Worm (Caenorhabditis elegans): ENCODE data around the gene nhr-288.

Gene nhr-288

ce11 chrV:18374194-18374593 lies 8.3 kb downstream of the nhr-288 start, which contains the start of gene Y51A2B.2:
Gene Y51A2B.2 (plus strand): TSS chrV:18374494.
- TF ChIP-seq ztf-23 (GFP tag; IDR thresholded peaks at IDR 0.05) (no peak), ztf-29 (GFP tag; IDR thresholded peaks at IDR 0.05) (no peak), flt-1 (GFP tag; IDR thresholded peaks at IDR 0.05) (no peak), T22C8.4 (GFP tag; IDR thresholded peaks at IDR 0.05) (no peak), med-1 (GFP tag; optimal IDR thresholded peaks at IDR 0.05; ENCODE audit: insufficient read depth) (no peak), tab-1 (GFP tag; IDR thresholded peaks at IDR 0.05) (no peak), klf-2 (GFP tag; conservative IDR thresholded peaks at IDR 0.05) (no peak), cog-1 (tag; optimal IDR thresholded peaks at IDR 0.05) (no peak), ref-1 (GFP tag; conservative IDR thresholded peaks at IDR 0.05) (no peak)

- TF ChIP-seq ref-1 (GFP tag; conservative IDR thresholded peaks at IDR 0.05): no peak
- TF ChIP-seq klf-2 (GFP tag; conservative IDR thresholded peaks at IDR 0.05): no peak
- TF ChIP-seq tab-1 (GFP tag; IDR thresholded peaks at IDR 0.05): no peak
- no peak for TF ChIP-seq cog-1 (tag; optimal IDR thresholded peaks at IDR 0.05)
- no peak for TF ChIP-seq T22C8.4 (GFP tag; IDR thresholded peaks at IDR 0.05)
- no peak for TF ChIP-seq ztf-23 (GFP tag; IDR thresholded peaks at IDR 0.05)
- no peak for TF ChIP-seq med-1 (GFP tag; optimal IDR thresholded peaks at IDR 0.05; ENCODE audit: insufficient read depth)
- no peak for TF ChIP-seq flt-1 (GFP tag; IDR thresholded peaks at IDR 0.05)
- TF ChIP-seq ztf-29 (GFP tag; IDR thresholded peaks at IDR 0.05): no peak
Observed at ce11 chrV:18371579-18371978, 10.9 kb downstream of the nhr-288 start, which contains the start of gene C08E8.4. Gene C08E8.4 (plus strand): TSS chrV:18371846.

- TF ChIP-seq ztf-29 (GFP tag; IDR thresholded peaks at IDR 0.05) (no peak), med-1 (GFP tag; optimal IDR thresholded peaks at IDR 0.05; ENCODE audit: insufficient read depth) (no peak), T22C8.4 (GFP tag; IDR thresholded peaks at IDR 0.05) (no peak), ref-1 (GFP tag; conservative IDR thresholded peaks at IDR 0.05) (no peak), ztf-23 (GFP tag; IDR thresholded peaks at IDR 0.05) (no peak), tab-1 (GFP tag; IDR thresholded peaks at IDR 0.05) (no peak)
Observed at ce11 chrV:18371028-18371427, 11.5 kb downstream of the nhr-288 start.

ce11 chrV:18368322-18368721 lies 14.2 kb downstream of the nhr-288 start, which contains the start of gene C08E8.6:
Gene C08E8.6 (minus strand): TSS chrV:18368422.
- TF ChIP-seq tab-1 (GFP tag; IDR thresholded peaks at IDR 0.05) (no peak), flt-1 (GFP tag; IDR thresholded peaks at IDR 0.05) (no peak), T22C8.4 (GFP tag; IDR thresholded peaks at IDR 0.05) (no peak), ztf-29 (GFP tag; IDR thresholded peaks at IDR 0.05) (no peak), ztf-23 (GFP tag; IDR thresholded peaks at IDR 0.05) (no peak), med-1 (GFP tag; optimal IDR thresholded peaks at IDR 0.05; ENCODE audit: insufficient read depth) (no peak), cog-1 (tag; optimal IDR thresholded peaks at IDR 0.05) (no peak), ref-1 (GFP tag; conservative IDR thresholded peaks at IDR 0.05) (no peak), klf-2 (GFP tag; conservative IDR thresholded peaks at IDR 0.05) (no peak)

ce11 chrV:18364558-18364957 lies 17.9 kb downstream of the nhr-288 start, which contains the start of gene C08E8.9:
Gene C08E8.9 (plus strand): TSS chrV:18364858.
- TF ChIP-seq med-1 (GFP tag; optimal IDR thresholded peaks at IDR 0.05; ENCODE audit: insufficient read depth) (no peak), tab-1 (GFP tag; IDR thresholded peaks at IDR 0.05) (no peak), T22C8.4 (GFP tag; IDR thresholded peaks at IDR 0.05) (no peak)

ce11 chrV:18362402-18362801 lies 20.1 kb downstream of the nhr-288 start, which contains the start of gene C08E8.1:
Gene C08E8.1 (minus strand): TSS chrV:18362502.
- TF ChIP-seq cog-1 (tag; optimal IDR thresholded peaks at IDR 0.05) (no peak), ztf-23 (GFP tag; IDR thresholded peaks at IDR 0.05) (no peak), flt-1 (GFP tag; IDR thresholded peaks at IDR 0.05) (no peak), med-1 (GFP tag; optimal IDR thresholded peaks at IDR 0.05; ENCODE audit: insufficient read depth) (no peak), tab-1 (GFP tag; IDR thresholded peaks at IDR 0.05) (no peak), T22C8.4 (GFP tag; IDR thresholded peaks at IDR 0.05) (no peak), klf-2 (GFP tag; conservative IDR thresholded peaks at IDR 0.05) (no peak), ref-1 (GFP tag; conservative IDR thresholded peaks at IDR 0.05) (no peak), ztf-29 (GFP tag; IDR thresholded peaks at IDR 0.05) (no peak)

- no peak for TF ChIP-seq ref-1 (GFP tag; conservative IDR thresholded peaks at IDR 0.05)
- no peak for TF ChIP-seq T22C8.4 (GFP tag; IDR thresholded peaks at IDR 0.05)
- no peak for TF ChIP-seq ztf-29 (GFP tag; IDR thresholded peaks at IDR 0.05)
- TF ChIP-seq cog-1 (tag; optimal IDR thresholded peaks at IDR 0.05): no peak
- no peak for TF ChIP-seq ztf-23 (GFP tag; IDR thresholded peaks at IDR 0.05)
- TF ChIP-seq tab-1 (GFP tag; IDR thresholded peaks at IDR 0.05): no peak
- no peak for TF ChIP-seq klf-2 (GFP tag; conservative IDR thresholded peaks at IDR 0.05)
- TF ChIP-seq flt-1 (GFP tag; IDR thresholded peaks at IDR 0.05): no peak
- no peak for TF ChIP-seq med-1 (GFP tag; optimal IDR thresholded peaks at IDR 0.05; ENCODE audit: insufficient read depth)
Observed at ce11 chrV:18359888-18360287, 22.6 kb downstream of the nhr-288 start, which contains the start of gene C08E8.5. Gene C08E8.5 (minus strand): TSS chrV:18359988.

ce11 chrV:18355742-18356141 lies 26.7 kb downstream of the nhr-288 start, which contains the start of gene C08E8.2:
Gene C08E8.2 (minus strand): TSS chrV:18355842.
- TF ChIP-seq flt-1 (GFP tag; IDR thresholded peaks at IDR 0.05) (no peak), ztf-23 (GFP tag; IDR thresholded peaks at IDR 0.05) (no peak), ztf-29 (GFP tag; IDR thresholded peaks at IDR 0.05) (no peak), T22C8.4 (GFP tag; IDR thresholded peaks at IDR 0.05) (no peak), cog-1 (tag; optimal IDR thresholded peaks at IDR 0.05) (no peak), tab-1 (GFP tag; IDR thresholded peaks at IDR 0.05) (no peak), ref-1 (GFP tag; conservative IDR thresholded peaks at IDR 0.05) (no peak), klf-2 (GFP tag; conservative IDR thresholded peaks at IDR 0.05) (no peak), med-1 (GFP tag; optimal IDR thresholded peaks at IDR 0.05; ENCODE audit: insufficient read depth) (no peak)

- TF ChIP-seq cog-1 (tag; optimal IDR thresholded peaks at IDR 0.05): no peak
- no peak for TF ChIP-seq tab-1 (GFP tag; IDR thresholded peaks at IDR 0.05)
- no peak for TF ChIP-seq med-1 (GFP tag; optimal IDR thresholded peaks at IDR 0.05; ENCODE audit: insufficient read depth)
- no peak for TF ChIP-seq ztf-29 (GFP tag; IDR thresholded peaks at IDR 0.05)
- no peak for TF ChIP-seq ref-1 (GFP tag; conservative IDR thresholded peaks at IDR 0.05)
- TF ChIP-seq flt-1 (GFP tag; IDR thresholded peaks at IDR 0.05): no peak
- no peak for TF ChIP-seq klf-2 (GFP tag; conservative IDR thresholded peaks at IDR 0.05)
- no peak for TF ChIP-seq T22C8.4 (GFP tag; IDR thresholded peaks at IDR 0.05)
- TF ChIP-seq ztf-23 (GFP tag; IDR thresholded peaks at IDR 0.05): no peak
Observed at ce11 chrV:18354299-18354698, 28.2 kb downstream of the nhr-288 start.

ce11 chrV:18350721-18351120 lies 31.8 kb downstream of the nhr-288 start, which contains the start of gene C08E8.11:
Gene C08E8.11 (plus strand): TSS chrV:18351021.
- TF ChIP-seq klf-2 (GFP tag; conservative IDR thresholded peaks at IDR 0.05) (no peak), cog-1 (tag; optimal IDR thresholded peaks at IDR 0.05) (no peak), med-1 (GFP tag; optimal IDR thresholded peaks at IDR 0.05; ENCODE audit: insufficient read depth) (no peak), T22C8.4 (GFP tag; IDR thresholded peaks at IDR 0.05) (no peak), ztf-23 (GFP tag; IDR thresholded peaks at IDR 0.05) (no peak), ref-1 (GFP tag; conservative IDR thresholded peaks at IDR 0.05) (no peak), tab-1 (GFP tag; IDR thresholded peaks at IDR 0.05) (no peak), flt-1 (GFP tag; IDR thresholded peaks at IDR 0.05) (no peak), ztf-29 (GFP tag; IDR thresholded peaks at IDR 0.05) (no peak)
